Fruit fly (Drosophila melanogaster): ENCODE measurements around the gene lmgB.

dm6 chr2L:8478379-8478778 lies 50.0 kb downstream of the lmgB start:
- TF ChIP-seq stwl (tag; optimal IDR thresholded peaks at IDR 0.05) (no peak), YL-1 (GFP tag; optimal IDR thresholded peaks at IDR 0.05) (no peak)
